ENCODE assay signal across 5 fruit fly cellular contexts in the genomic region with DNA sequence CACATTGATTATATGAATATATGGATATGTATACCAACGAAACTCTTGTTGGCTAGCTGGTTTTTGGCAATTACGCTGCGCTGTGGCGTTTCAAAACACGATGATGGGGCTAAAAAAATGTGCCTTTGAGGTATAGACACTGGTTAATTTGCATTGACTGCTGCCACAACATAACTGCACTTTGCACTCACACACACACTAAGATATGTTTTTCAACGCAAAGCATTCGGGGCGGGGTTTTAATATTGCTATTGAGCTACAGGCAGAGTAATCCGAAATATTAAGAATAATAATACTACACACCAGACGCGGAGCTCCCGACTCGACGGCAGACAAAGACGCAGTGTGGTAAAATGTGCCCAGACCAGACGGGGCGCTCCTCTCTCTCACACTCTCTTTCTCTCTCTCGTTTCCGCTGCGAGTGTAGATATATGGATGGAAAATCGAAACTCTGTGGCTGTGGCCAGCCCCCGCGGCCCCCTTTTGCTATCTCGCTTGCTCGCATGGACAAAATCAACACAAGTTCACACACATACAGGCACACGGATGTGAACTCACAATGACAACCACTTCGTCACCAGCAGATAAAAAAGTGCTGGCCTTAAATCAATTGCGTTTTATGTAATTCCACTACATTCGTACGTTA.
TF ChIP-seq lines count a peak whose summit lies in the region.

No protein-coding gene starts in this region.

TF ChIP-seq in whole organism, adult, 20 proteins besides CTCF, POLR2A, EP300 and RAD21 (continued from another document):
- TF ChIP-seq Mnt (GFP tag; optimal IDR thresholded peaks at IDR 0.05; lab: Kevin White, UChicago) (peak; percentile 93), toe (GFP tag; optimal IDR thresholded peaks at IDR 0.05; lab: Kevin White, UChicago) (no peak), Hr96 (GFP tag; optimal IDR thresholded peaks at IDR 0.05; lab: Kevin White, UChicago) (peak; percentile 31), CG5204 (GFP tag; optimal IDR thresholded peaks at IDR 0.05; lab: Kevin White, UChicago) (no peak), kay (GFP tag; lab: Kevin White, UChicago; ENCODE audit: borderline replicate concordance) (no peak)

TF ChIP-seq in whole organism, embryonic, 481 proteins besides CTCF, POLR2A, EP300 and RAD21 (continued from another document and continues in another):
- TF ChIP-seq HmgD (GFP tag; optimal IDR thresholded peaks at IDR 0.05; lab: Kevin White, UChicago), result peak; percentile 83
- no peak for TF ChIP-seq gem (tag; optimal IDR thresholded peaks at IDR 0.05; lab: Kevin White, UChicago)
- no peak for TF ChIP-seq D19B (GFP tag; optimal IDR thresholded peaks at IDR 0.05; lab: Kevin White, UChicago)
- no peak for TF ChIP-seq Ptx1 (GFP tag; IDR thresholded peaks at IDR 0.05; lab: Robert Waterston, UW)
- TF ChIP-seq CG4360 (GFP tag; IDR thresholded peaks at IDR 0.05; lab: Robert Waterston, UW), result no peak
- peak; percentile 11 for TF ChIP-seq CG8281 (tag; optimal IDR thresholded peaks at IDR 0.05; lab: Kevin White, UChicago)
- TF ChIP-seq CG13775 (GFP tag; optimal IDR thresholded peaks at IDR 0.05; lab: Kevin White, UChicago), result no peak
- no peak for TF ChIP-seq CG14050 (GFP tag; IDR thresholded peaks at IDR 0.05; lab: Robert Waterston, UW)
- TF ChIP-seq pita (GFP tag; optimal IDR thresholded peaks at IDR 0.05; lab: Kevin White, UChicago), result no peak
- no peak for TF ChIP-seq tgo (GFP tag; IDR thresholded peaks at IDR 0.05; lab: Robert Waterston, UW)
- TF ChIP-seq CG8478 (optimal IDR thresholded peaks at IDR 0.05; lab: Kevin White, UChicago), result peak; percentile 43
- TF ChIP-seq CG17361 (GFP tag; IDR thresholded peaks at IDR 0.05; lab: Robert Waterston, UW), result no peak
- peak; percentile 46 for TF ChIP-seq Camta (GFP tag; optimal IDR thresholded peaks at IDR 0.05; lab: Kevin White, UChicago)
- no peak for TF ChIP-seq E2f2 (GFP tag; IDR thresholded peaks at IDR 0.05; lab: Robert Waterston, UW)
- TF ChIP-seq emc (GFP tag; optimal IDR thresholded peaks at IDR 0.05; lab: Kevin White, UChicago), result no peak
- TF ChIP-seq CG9437 (GFP tag; optimal IDR thresholded peaks at IDR 0.05; lab: Kevin White, UChicago), result peak; percentile 23
- TF ChIP-seq CG10366 (GFP tag; IDR thresholded peaks at IDR 0.05; lab: Robert Waterston, UW), result no peak
- TF ChIP-seq CG8924 (tag; optimal IDR thresholded peaks at IDR 0.05; lab: Kevin White, UChicago), result peak; percentile 53
- TF ChIP-seq ash1 (GFP tag; optimal IDR thresholded peaks at IDR 0.05; lab: Kevin White, UChicago), result peak; percentile 72
- TF ChIP-seq CG12219 (GFP tag; optimal IDR thresholded peaks at IDR 0.05; lab: Kevin White, UChicago), result peak; percentile 62
- no peak for TF ChIP-seq CG12155 (GFP tag; optimal IDR thresholded peaks at IDR 0.05; lab: Kevin White, UChicago)
- TF ChIP-seq CG33213 (GFP tag; optimal IDR thresholded peaks at IDR 0.05; lab: Kevin White, UChicago), result peak; percentile 23
- no peak for TF ChIP-seq CG11696 (GFP tag; IDR thresholded peaks at IDR 0.05; lab: Robert Waterston, UW)
- TF ChIP-seq Atf6 (GFP tag; IDR thresholded peaks at IDR 0.05; lab: Robert Waterston, UW), result no peak
- TF ChIP-seq Meics (GFP tag; optimal IDR thresholded peaks at IDR 0.05; lab: Kevin White, UChicago), result peak; percentile 64
- no peak for TF ChIP-seq Scr (GFP tag; IDR thresholded peaks at IDR 0.05; lab: Robert Waterston, UW; ENCODE audit: partially characterized antibody)
- no peak for TF ChIP-seq CG13287 (GFP tag; IDR thresholded peaks at IDR 0.05; lab: Robert Waterston, UW; ENCODE audit: partially characterized antibody)
- no peak for TF ChIP-seq vvl (GFP tag; IDR thresholded peaks at IDR 0.05; lab: Robert Waterston, UW)
- TF ChIP-seq CG15514 (GFP tag; optimal IDR thresholded peaks at IDR 0.05; lab: Kevin White, UChicago), result peak; percentile 72
- peak; percentile 60 for TF ChIP-seq CHES-1-like (GFP tag; optimal IDR thresholded peaks at IDR 0.05; lab: Kevin White, UChicago)

TF ChIP-seq in whole organism, prepupa, 60 proteins besides CTCF, POLR2A, EP300 and RAD21 (continued from another document and continues in another):
- peak; percentile 74 for TF ChIP-seq CG3919 (GFP tag; optimal IDR thresholded peaks at IDR 0.05; lab: Kevin White, UChicago)
- peak; percentile 98 for TF ChIP-seq svp (GFP tag; lab: Kevin White, UChicago)
- peak; percentile 18 for TF ChIP-seq CG11762 (GFP tag; optimal IDR thresholded peaks at IDR 0.05; lab: Kevin White, UChicago; ENCODE audit: insufficient read depth)
- peak; percentile 20 for TF ChIP-seq CG3032 (tag; optimal IDR thresholded peaks at IDR 0.05; lab: Kevin White, UChicago)
- TF ChIP-seq achi (GFP tag; optimal IDR thresholded peaks at IDR 0.05; lab: Kevin White, UChicago), result peak; percentile 44
- TF ChIP-seq CG31627 (GFP tag; optimal IDR thresholded peaks at IDR 0.05; lab: Kevin White, UChicago), result no peak
- TF ChIP-seq Smox (GFP tag; optimal IDR thresholded peaks at IDR 0.05; lab: Kevin White, UChicago), result no peak
- no peak for TF ChIP-seq Ets21C (GFP tag; optimal IDR thresholded peaks at IDR 0.05; lab: Kevin White, UChicago)
- TF ChIP-seq Gug (GFP tag; IDR thresholded peaks at IDR 0.05; lab: Robert Waterston, UW), result no peak
- TF ChIP-seq CG6163 (GFP tag; IDR thresholded peaks at IDR 0.05; lab: Robert Waterston, UW), result no peak
- TF ChIP-seq CG16779 (tag; optimal IDR thresholded peaks at IDR 0.05; lab: Kevin White, UChicago), result peak; percentile 45
- no peak for TF ChIP-seq dac (GFP tag; optimal IDR thresholded peaks at IDR 0.05; lab: Kevin White, UChicago)
- TF ChIP-seq dsx (GFP tag; optimal IDR thresholded peaks at IDR 0.05; lab: Kevin White, UChicago; ENCODE audit: poor library complexity, severe bottlenecking), result peak; percentile 51
- peak; percentile 31 for TF ChIP-seq esn (GFP tag; optimal IDR thresholded peaks at IDR 0.05; lab: Kevin White, UChicago)
- peak; percentile 79 for TF ChIP-seq Eip78C (GFP tag; lab: Kevin White, UChicago)
- TF ChIP-seq Blimp-1 (GFP tag; optimal IDR thresholded peaks at IDR 0.05; lab: Kevin White, UChicago), result peak; percentile 17
- no peak for TF ChIP-seq CG8632 (GFP tag; optimal IDR thresholded peaks at IDR 0.05; lab: Kevin White, UChicago)
- TF ChIP-seq lz (GFP tag; optimal IDR thresholded peaks at IDR 0.05; lab: Kevin White, UChicago), result peak; percentile 26
- peak; percentile 77 for TF ChIP-seq fd85E (GFP tag; optimal IDR thresholded peaks at IDR 0.05; lab: Kevin White, UChicago)
- TF ChIP-seq CG10669 (GFP tag; optimal IDR thresholded peaks at IDR 0.05; lab: Kevin White, UChicago), result peak; percentile 41
- peak; percentile 80 to 82 for TF ChIP-seq ss (GFP tag; optimal IDR thresholded peaks at IDR 0.05; lab: Kevin White, UChicago)
- peak; percentile 91 for TF ChIP-seq Sox14 (GFP tag; optimal IDR thresholded peaks at IDR 0.05; lab: Kevin White, UChicago)
- TF ChIP-seq net (GFP tag; optimal IDR thresholded peaks at IDR 0.05; lab: Kevin White, UChicago), result peak; percentile 56
- peak; percentile 23 for TF ChIP-seq topi (GFP tag; optimal IDR thresholded peaks at IDR 0.05; lab: Kevin White, UChicago)
- no peak for TF ChIP-seq fd59A (GFP tag; optimal IDR thresholded peaks at IDR 0.05; lab: Kevin White, UChicago)
- TF ChIP-seq CG32006 (GFP tag; optimal IDR thresholded peaks at IDR 0.05; lab: Kevin White, UChicago), result peak; percentile 42
- TF ChIP-seq spab (GFP tag; optimal IDR thresholded peaks at IDR 0.05; lab: Kevin White, UChicago), result no peak
- peak; percentile 23 for TF ChIP-seq OdsH (GFP tag; optimal IDR thresholded peaks at IDR 0.05; lab: Kevin White, UChicago)
- TF ChIP-seq CG6808 (GFP tag; optimal IDR thresholded peaks at IDR 0.05; lab: Kevin White, UChicago), result peak; percentile 68
- TF ChIP-seq salr (GFP tag; optimal IDR thresholded peaks at IDR 0.05; lab: Kevin White, UChicago), result peak; percentile 45 to 49
- TF ChIP-seq CG11902 (GFP tag; optimal IDR thresholded peaks at IDR 0.05; lab: Kevin White, UChicago), result no peak

TF ChIP-seq in whole organism, pupa, 21 proteins besides CTCF, POLR2A, EP300 and RAD21 (continued from another document):
- TF ChIP-seq gl (tag; optimal IDR thresholded peaks at IDR 0.05; lab: Kevin White, UChicago), result peak; percentile 23
- TF ChIP-seq CG13204 (GFP tag; optimal IDR thresholded peaks at IDR 0.05; lab: Kevin White, UChicago), result no peak

TF ChIP-seq in whole organism, wandering third instar larva, 38 proteins besides CTCF, POLR2A, EP300 and RAD21 (continued from another document):
- TF ChIP-seq foxo (GFP tag; optimal IDR thresholded peaks at IDR 0.05; lab: Kevin White, UChicago), result peak in 1 of 2 experiments; percentile 58
- TF ChIP-seq OdsH (GFP tag; optimal IDR thresholded peaks at IDR 0.05; lab: Kevin White, UChicago), result peak; percentile 58
- no peak for TF ChIP-seq Hr78 (GFP tag; optimal IDR thresholded peaks at IDR 0.05; lab: Kevin White, UChicago)
- TF ChIP-seq h (GFP tag; optimal IDR thresholded peaks at IDR 0.05; lab: Kevin White, UChicago), result peak; percentile 80
- no peak for TF ChIP-seq dmrt93B (GFP tag; optimal IDR thresholded peaks at IDR 0.05; lab: Kevin White, UChicago)
- no peak for TF ChIP-seq sv (GFP tag; optimal IDR thresholded peaks at IDR 0.05; lab: Kevin White, UChicago)
- peak; percentile 39 for TF ChIP-seq HLH106 (tag; optimal IDR thresholded peaks at IDR 0.05; lab: Kevin White, UChicago)
- TF ChIP-seq Jra (GFP tag; optimal IDR thresholded peaks at IDR 0.05; lab: Kevin White, UChicago), result peak; percentile 59
- TF ChIP-seq psq (GFP tag; optimal IDR thresholded peaks at IDR 0.05; lab: Kevin White, UChicago), result peak; percentile 42
